Fruit fly (Drosophila melanogaster) whole organism, prepupa: Measurements from ENCODE around the gene Sp7.
A peak's percentile ranks its signal among the peaks of the same experiment; 100 is the strongest.

ENCODE experiments used
- CG10631 ChIP-seq: fragments of 200-800 bp; sonication (Bioruptor generic); optimal IDR thresholded peaks from 2 replicates; lab custom pipeline; 2016; ENCODE audit warnings: missing biosample characterization, missing genetic modification characterization
- CG10669 ChIP-seq: fragments of 200-800 bp; sonication (Bioruptor generic); optimal IDR thresholded peaks from 3 replicates; lab custom pipeline; 2018; ENCODE audit warnings: missing biosample characterization, mild to moderate bottlenecking, missing genetic modification characterization, moderate library complexity
- CG11294 ChIP-seq: fragments of 200-800 bp; sonication (Bioruptor generic); IDR thresholded peaks from 2 replicates; pipeline ENCODE4 v1.3.6; 2022; ENCODE audit warnings: missing biosample characterization, missing genetic modification characterization
- CG15336 ChIP-seq: fragments of 200-800 bp; sonication (Bioruptor generic); IDR thresholded peaks from 2 replicates; pipeline ENCODE4 v1.3.6; 2022; ENCODE audit warnings: missing biosample characterization, missing genetic modification characterization
- CG3032 ChIP-seq: fragments of 200-800 bp; optimal IDR thresholded peaks from 2 replicates; lab custom pipeline; 2019; ENCODE audit warnings: missing biosample characterization, mild to moderate bottlenecking, missing genetic modification characterization, moderate library complexity
- CG31627 ChIP-seq: fragments of 200-800 bp; sonication (Bioruptor generic); optimal IDR thresholded peaks from 3 replicates; lab custom pipeline; 2016; ENCODE audit warnings: missing biosample characterization, missing genetic modification characterization
- CG32006 ChIP-seq: fragments of 200-800 bp; sonication (Bioruptor generic); optimal IDR thresholded peaks from 3 replicates; lab custom pipeline; 2017; ENCODE audit warnings: missing biosample characterization, mild to moderate bottlenecking, missing genetic modification characterization
- CG34406 ChIP-seq: fragments of 200-800 bp; sonication (Bioruptor generic); optimal IDR thresholded peaks from 3 replicates; lab custom pipeline; 2016; ENCODE audit warnings: missing biosample characterization, missing genetic modification characterization
- CG3919 ChIP-seq: fragments of 200-800 bp; sonication (Bioruptor generic); optimal IDR thresholded peaks from 3 replicates; lab custom pipeline; 2016; ENCODE audit warnings: missing biosample characterization, missing genetic modification characterization
- CG6163 ChIP-seq: fragments of 200-800 bp; sonication (Bioruptor generic); IDR thresholded peaks from 3 replicates; pipeline ENCODE4 v1.3.6; 2022; ENCODE audit warnings: missing biosample characterization, missing genetic modification characterization
- CG6276 ChIP-seq: fragments of 200-800 bp; sonication (Bioruptor generic); optimal IDR thresholded peaks from 2 replicates; lab custom pipeline; 2017; ENCODE audit warnings: missing biosample characterization, mild to moderate bottlenecking, missing genetic modification characterization
- CG6808 ChIP-seq: fragments of 200-800 bp; sonication (Bioruptor generic); optimal IDR thresholded peaks from 3 replicates; lab custom pipeline; 2017; ENCODE audit warnings: missing biosample characterization, missing genetic modification characterization, mild to moderate bottlenecking, moderate library complexity, missing genetic modification reagents
- CG8319 ChIP-seq: fragments of 200-800 bp; sonication (Bioruptor generic); optimal IDR thresholded peaks from 3 replicates; lab custom pipeline; 2016; ENCODE audit warnings: missing biosample characterization, missing genetic modification characterization
- Eip75B ChIP-seq: fragments of 200-800 bp; sonication (Bioruptor generic); optimal IDR thresholded peaks from 3 replicates; lab custom pipeline; 2016; ENCODE audit warnings: missing biosample characterization, missing genetic modification characterization
- Eip78C ChIP-seq: fragments of 200-800 bp; sonication (Bioruptor generic); peaks from one replicate; lab custom pipeline; 2016; ENCODE audit warnings: missing biosample characterization, missing genetic modification characterization
- Ets96B ChIP-seq: fragments of 200-800 bp; optimal IDR thresholded peaks from 2 replicates; lab custom pipeline; 2019; ENCODE audit warnings: missing biosample characterization, mild to moderate bottlenecking, missing genetic modification characterization, moderate library complexity
- Gug ChIP-seq: fragments of 200-800 bp; sonication (Bioruptor generic); IDR thresholded peaks from 2 replicates; pipeline ENCODE4 v1.3.6; 2022; ENCODE audit warnings: missing biosample characterization, missing genetic modification characterization
- Hr38 ChIP-seq: sonication (Bioruptor generic); optimal IDR thresholded peaks from 2 replicates; lab custom pipeline; 2016; ENCODE audit warnings: missing biosample characterization, missing genetic modification characterization
- Hr4 ChIP-seq: fragments of 200-800 bp; sonication (Bioruptor generic); optimal IDR thresholded peaks from 3 replicates; lab custom pipeline; 2016; ENCODE audit warnings: missing biosample characterization, missing genetic modification characterization
- Met ChIP-seq: fragments of 200-800 bp; sonication (Bioruptor generic); optimal IDR thresholded peaks from 3 replicates; lab custom pipeline; 2016; ENCODE audit warnings: missing biosample characterization, missing genetic modification characterization
- OdsH ChIP-seq: fragments of 200-800 bp; sonication (Bioruptor generic); optimal IDR thresholded peaks from 3 replicates; lab custom pipeline; 2016; ENCODE audit warnings: missing biosample characterization, missing genetic modification characterization
- Smox ChIP-seq: fragments of 200-800 bp; sonication (Bioruptor generic); optimal IDR thresholded peaks from 3 replicates; lab custom pipeline; 2016; ENCODE audit warnings: missing biosample characterization, missing genetic modification characterization
- Sox102F ChIP-seq: fragments of 200-800 bp; sonication (Bioruptor generic); optimal IDR thresholded peaks from 2 replicates; lab custom pipeline; 2016; ENCODE audit warnings: missing biosample characterization, mild to moderate bottlenecking, missing genetic modification characterization
- Sox14 ChIP-seq: fragments of 200-800 bp; sonication (Bioruptor generic); optimal IDR thresholded peaks from 3 replicates; lab custom pipeline; 2016; ENCODE audit warnings: missing biosample characterization, missing genetic modification characterization
- Sox15 ChIP-seq: fragments of 200-800 bp; sonication (Bioruptor generic); optimal IDR thresholded peaks from 3 replicates; lab custom pipeline; 2016; ENCODE audit warnings: missing biosample characterization, missing genetic modification characterization
- achi ChIP-seq: fragments of 200-800 bp; sonication (Bioruptor generic); optimal IDR thresholded peaks from 3 replicates; lab custom pipeline; 2016; ENCODE audit warnings: missing biosample characterization, missing genetic modification characterization
- acj6 ChIP-seq: fragments of 200-800 bp; sonication (Bioruptor generic); optimal IDR thresholded peaks from 3 replicates; lab custom pipeline; 2016; ENCODE audit warnings: missing biosample characterization, missing genetic modification characterization
- dac ChIP-seq: fragments of 200-800 bp; sonication (Bioruptor generic); optimal IDR thresholded peaks from 2 replicates; lab custom pipeline; 2017; ENCODE audit warnings: missing biosample characterization, mild to moderate bottlenecking, missing genetic modification characterization
- dsx ChIP-seq: fragments of 200-800 bp; optimal IDR thresholded peaks from 3 replicates; lab custom pipeline; 2019; ENCODE audit warnings: missing biosample characterization, mild to moderate bottlenecking, missing genetic modification characterization, moderate library complexity; ENCODE audit not compliant: poor library complexity, severe bottlenecking
- fd59A ChIP-seq: fragments of 200-800 bp; sonication (Bioruptor generic); optimal IDR thresholded peaks from 2 replicates; lab custom pipeline; 2017; ENCODE audit warnings: missing biosample characterization, mild to moderate bottlenecking, missing genetic modification characterization, missing genetic modification reagents
- fkh ChIP-seq: fragments of 200-800 bp; sonication (Bioruptor generic); optimal IDR thresholded peaks from 3 replicates; lab custom pipeline; 2017; ENCODE audit warnings: missing biosample characterization, mild to moderate bottlenecking, missing genetic modification characterization, moderate library complexity
- net ChIP-seq: fragments of 200-800 bp; sonication (Bioruptor generic); optimal IDR thresholded peaks from 3 replicates; lab custom pipeline; 2016; ENCODE audit warnings: missing biosample characterization, missing genetic modification characterization
- pdm3 ChIP-seq: fragments of 200-800 bp; sonication (Bioruptor generic); optimal IDR thresholded peaks from 3 replicates; lab custom pipeline; 2016; ENCODE audit warnings: missing biosample characterization, missing genetic modification characterization
- spab ChIP-seq: fragments of 200-800 bp; sonication (Bioruptor generic); optimal IDR thresholded peaks from 2 replicates; lab custom pipeline; 2017; ENCODE audit warnings: missing biosample characterization, mild to moderate bottlenecking, missing genetic modification characterization, missing genetic modification reagents
- ss ChIP-seq, 2 experiments: fragments of 200-800 bp; sonication (Bioruptor generic); optimal IDR thresholded peaks; 2 replicates in 1 of 2; 3 replicates in 1 of 2; lab custom pipeline; 2017 to 2018; ENCODE audit warnings: mild to moderate bottlenecking in 2 of 2, missing biosample characterization in 2 of 2, missing genetic modification characterization in 2 of 2, moderate library complexity in 1 of 2
- svp ChIP-seq: fragments of 200-800 bp; sonication (Bioruptor generic); peaks from one replicate; lab custom pipeline; 2016; ENCODE audit warnings: missing biosample characterization, missing genetic modification characterization
- vri ChIP-seq: fragments of 200-800 bp; sonication (Bioruptor generic); optimal IDR thresholded peaks from 3 replicates; lab custom pipeline; 2016; ENCODE audit warnings: missing biosample characterization, mild to moderate bottlenecking, missing genetic modification characterization

Sp7 gene

DNA sequence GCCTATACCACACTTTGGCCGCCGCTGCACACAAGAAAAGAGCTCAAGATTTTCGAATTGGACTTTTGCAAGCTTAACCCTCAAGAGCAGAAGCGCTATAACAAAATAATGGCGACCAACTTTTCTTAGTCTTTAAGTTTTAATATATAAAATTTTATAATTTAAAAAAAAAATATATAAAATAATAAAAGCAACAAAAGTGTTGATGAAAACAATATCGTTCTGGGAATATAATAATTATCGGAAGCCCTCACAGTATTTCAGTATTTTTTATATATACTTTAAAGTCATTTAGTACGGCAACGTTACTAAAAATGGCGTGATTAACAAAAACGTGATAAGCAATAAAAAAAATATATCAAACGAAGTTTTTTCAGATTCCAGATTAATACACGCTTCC, at the start of gene Sp7:
TSS of gene Sp7 (plus strand) at position 301 of the 400 bp plus-strand sequence.
- TF ChIP-seq CG6276 (GFP tag; lab: Kevin White, UChicago) (no peak), net (GFP tag; lab: Kevin White, UChicago) (no peak), OdsH (no peak), Smox (GFP tag; lab: Kevin White, UChicago) (no peak), acj6 (no peak), vri (GFP tag; lab: Kevin White, UChicago) (no peak), CG32006 (no peak)
- TF ChIP-seq, all 60 proteins: peak for 0

DNA sequence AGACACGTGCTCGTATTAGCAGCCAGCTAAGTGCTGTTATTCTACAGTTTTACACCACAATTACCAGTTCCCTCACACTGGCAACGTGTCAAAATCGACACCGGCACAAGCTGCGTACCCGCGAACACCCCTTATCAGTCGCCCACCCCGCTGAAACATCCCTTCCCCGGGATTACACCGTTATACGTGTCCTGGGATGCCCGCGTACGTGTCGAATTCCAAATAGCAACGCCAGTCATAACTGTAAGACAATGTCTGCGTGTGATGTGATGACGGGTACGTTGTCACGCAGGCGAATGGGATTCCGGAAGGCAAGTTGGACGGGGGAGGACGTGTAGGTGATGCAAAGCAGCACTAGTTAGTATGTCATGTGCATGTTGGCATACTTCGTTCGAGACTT, 39.6 kb upstream of the Sp7 start:
- TF ChIP-seq OdsH = no peak
- TF ChIP-seq Gug = no peak
- no peak for TF ChIP-seq Hr4 (GFP tag; lab: Kevin White, UChicago)
- TF ChIP-seq Ets96B = no peak
- TF ChIP-seq CG6276 (GFP tag; lab: Kevin White, UChicago) = no peak
- no peak for TF ChIP-seq Sox15 (GFP tag; lab: Kevin White, UChicago)
- no peak for TF ChIP-seq Sox102F
- TF ChIP-seq CG10669 (GFP tag; lab: Kevin White, UChicago) = no peak
- TF ChIP-seq Hr38 = no peak
- TF ChIP-seq spab = no peak
- no peak for TF ChIP-seq Eip75B (GFP tag; lab: Kevin White, UChicago)
- TF ChIP-seq ss (GFP tag; optimal IDR thresholded peaks at IDR 0.05; lab: Kevin White, UChicago) = no peak
- TF ChIP-seq CG32006 = no peak
- TF ChIP-seq, all 60 proteins: peak for 0

DNA sequence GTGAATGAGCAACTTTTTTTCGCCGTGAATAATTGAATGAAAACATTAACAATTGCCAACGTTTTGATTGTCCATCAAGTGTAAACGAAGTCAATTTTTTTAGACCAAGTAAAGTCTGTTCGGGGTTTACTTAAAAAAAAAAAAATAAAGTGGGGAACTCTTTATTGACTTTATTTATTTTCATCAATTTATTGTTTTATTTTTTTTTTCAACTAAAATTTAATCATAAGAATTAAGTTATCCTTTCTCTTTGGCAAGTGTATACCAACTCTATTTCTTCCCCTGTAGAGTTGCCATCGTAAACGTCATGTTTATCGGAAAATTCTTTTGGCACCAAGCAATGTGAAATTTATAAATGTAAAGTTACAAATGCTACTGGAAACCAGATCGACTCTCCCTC, 37.5 kb upstream of the Sp7 start, which contains the start of gene CG2616:
TSS of gene CG2616 (plus strand) at position 301 of the 400 bp plus-strand sequence.
- TF ChIP-seq CG31627 (GFP tag; lab: Kevin White, UChicago) (no peak), CG3032 (no peak), CG3919 (no peak), CG6808 (GFP tag; lab: Kevin White, UChicago) (no peak), CG8319 (GFP tag; lab: Kevin White, UChicago) (no peak), CG11294 (GFP tag; lab: Robert Waterston, UW) (no peak), acj6 (no peak)

DNA sequence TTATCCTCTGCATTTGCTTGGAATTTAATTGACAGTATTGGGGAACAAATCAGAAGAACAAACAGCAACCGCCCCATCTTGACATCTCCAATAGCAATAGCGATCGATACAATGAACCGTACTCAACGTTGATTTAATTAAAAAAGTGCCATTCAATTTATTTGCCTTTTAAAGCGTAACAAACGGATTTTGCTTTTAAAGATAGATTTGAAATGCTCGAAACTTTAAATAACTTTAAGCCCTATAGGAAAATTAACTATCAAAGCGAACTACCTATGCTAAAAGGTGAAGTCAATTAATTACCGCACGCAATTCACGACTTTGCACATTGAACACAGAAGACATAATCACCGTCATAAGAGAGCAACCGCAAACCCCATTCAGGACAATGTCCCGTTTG, 20.1 kb upstream of the Sp7 start, which contains the start of gene CG43254:
TSS of gene CG43254 (minus strand) at position 101 of the 400 bp plus-strand sequence.
- no peak for TF ChIP-seq CG6276 (GFP tag; lab: Kevin White, UChicago)
- TF ChIP-seq CG6163 (GFP tag; lab: Robert Waterston, UW) = no peak
- TF ChIP-seq fd59A (GFP tag; lab: Kevin White, UChicago) = no peak
- TF ChIP-seq fkh (GFP tag; lab: Kevin White, UChicago) = no peak
- no peak for TF ChIP-seq CG8319 (GFP tag; lab: Kevin White, UChicago)
- TF ChIP-seq achi (GFP tag; lab: Kevin White, UChicago) = no peak
- TF ChIP-seq dsx (GFP tag; lab: Kevin White, UChicago) = no peak
- no peak for TF ChIP-seq CG34406 (GFP tag; lab: Kevin White, UChicago)
- no peak for TF ChIP-seq svp (GFP tag; lab: Kevin White, UChicago)
- no peak for TF ChIP-seq CG10631 (GFP tag; lab: Kevin White, UChicago)
- no peak for TF ChIP-seq CG6808 (GFP tag; lab: Kevin White, UChicago)
- no peak for TF ChIP-seq CG32006
- no peak for TF ChIP-seq CG15336
- no peak for TF ChIP-seq dac (GFP tag; lab: Kevin White, UChicago)
- TF ChIP-seq Met = no peak
- TF ChIP-seq, all 60 proteins: peak for 0

DNA sequence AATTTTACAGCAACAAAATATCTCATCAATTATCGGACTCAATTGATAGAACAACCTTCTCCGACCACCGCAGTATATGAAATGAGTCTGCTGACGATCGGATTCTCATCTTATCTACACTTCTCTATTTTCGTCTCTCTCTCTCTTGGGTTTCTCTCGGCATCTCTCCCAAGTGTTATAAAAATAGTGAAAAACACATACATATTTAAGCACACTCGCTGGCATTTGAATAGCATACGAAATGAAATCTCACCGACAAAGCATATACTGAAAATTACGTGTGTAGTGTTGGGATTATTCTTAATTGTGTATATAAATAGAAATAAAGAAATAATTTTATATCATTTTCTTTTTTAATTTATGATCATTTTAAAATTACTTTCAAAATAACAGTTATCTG, 9.6 kb upstream of the Sp7 start, which contains the start of gene pyd3:
TSS of gene pyd3 (minus strand) at position 87 of the 400 bp plus-strand sequence.
- TF ChIP-seq Sox15 (GFP tag; lab: Kevin White, UChicago) (no peak), svp (GFP tag; lab: Kevin White, UChicago) (peak; percentile 59), CG15336 (0 out of 2 replicates have a peak, but pooled peaks have one; percentile 37), pdm3 (GFP tag; lab: Kevin White, UChicago) (no peak), CG6808 (GFP tag; lab: Kevin White, UChicago) (peak; percentile 6), CG3919 (no peak), Ets96B (peak; percentile 51), CG10669 (GFP tag; lab: Kevin White, UChicago) (peak; percentile 39), Hr4 (GFP tag; lab: Kevin White, UChicago) (peak; percentile 16), Eip78C (GFP tag; lab: Kevin White, UChicago) (peak; percentile 34), ss (GFP tag; optimal IDR thresholded peaks at IDR 0.05; lab: Kevin White, UChicago) (no peak), CG32006 (peak; percentile 45), CG6163 (GFP tag; lab: Robert Waterston, UW) (0 out of 3 replicates have a peak, but pooled peaks have one; percentile 15), achi (GFP tag; lab: Kevin White, UChicago) (peak; percentile 5), Sox14 (GFP tag; lab: Kevin White, UChicago) (no peak)
